Worm (Caenorhabditis elegans): ENCODE data around the gene ttr-43.

ce11 chrV:12560328-12560782, 30.1 kb downstream of the ttr-43 start, which contains the start of gene sel-1:
- TF ChIP-seq egrh-3 (GFP tag; IDR thresholded peaks at IDR 0.05), result no peak
- no peak for TF ChIP-seq F55B11.4 (tag; optimal IDR thresholded peaks at IDR 0.05; ENCODE audit: borderline replicate concordance, insufficient read depth)
- TF ChIP-seq cebp-2 (GFP tag; IDR thresholded peaks at IDR 0.05), result no peak
- no peak for TF ChIP-seq snpc-1.1 (tag; optimal IDR thresholded peaks at IDR 0.05; ENCODE audit: insufficient read depth)

All from whole organism, young adult.